1 fruit fly cellular context compared by ENCODE assay signal in genomic region chr3R:19031210-19031609, dm6.
TF ChIP-seq lines count a peak whose summit lies in the region.

TSS of gene Prp18 (minus strand) at chr3R:19031271.
TSS of gene CG6013 (plus strand) at chr3R:19031503.

TF ChIP-seq in whole organism, embryonic, 481 proteins besides CTCF, POLR2A, EP300 and RAD21 (continued from another document):
- TF ChIP-seq TFAM (GFP tag; optimal IDR thresholded peaks at IDR 0.05; lab: Kevin White, UChicago) (no peak), CG1602 (GFP tag; optimal IDR thresholded peaks at IDR 0.05; lab: Kevin White, UChicago) (peak; percentile 57), H15 (GFP tag; IDR thresholded peaks at IDR 0.05; lab: Robert Waterston, UW) (no peak), D19A (tag; optimal IDR thresholded peaks at IDR 0.05; lab: Kevin White, UChicago) (peak; percentile 60), Dad (GFP tag; optimal IDR thresholded peaks at IDR 0.05; lab: Kevin White, UChicago) (no peak), dmrt99B (tag; optimal IDR thresholded peaks at IDR 0.05; lab: Kevin White, UChicago) (peak; percentile 64), insv (GFP tag; optimal IDR thresholded peaks at IDR 0.05; lab: Kevin White, UChicago) (no peak), Fer1 (GFP tag; optimal IDR thresholded peaks at IDR 0.05; lab: Kevin White, UChicago) (no peak), Asciz (GFP tag; optimal IDR thresholded peaks at IDR 0.05; lab: Kevin White, UChicago) (no peak), Sin3A (optimal IDR thresholded peaks at IDR 0.05; lab: Kevin White, UChicago) (no peak), tap (tag; optimal IDR thresholded peaks at IDR 0.05; lab: Kevin White, UChicago) (peak; percentile 60), trh (GFP tag; optimal IDR thresholded peaks at IDR 0.05; lab: Kevin White, UChicago) (no peak), CG10274 (GFP tag; optimal IDR thresholded peaks at IDR 0.05; lab: Kevin White, UChicago) (no peak), E2f2 (GFP tag; IDR thresholded peaks at IDR 0.05; lab: Robert Waterston, UW) (no peak), CG1647 (GFP tag; optimal IDR thresholded peaks at IDR 0.05; lab: Kevin White, UChicago) (no peak), nmo (GFP tag; optimal IDR thresholded peaks at IDR 0.05; lab: Kevin White, UChicago) (peak; percentile 86), gfzf (GFP tag; optimal IDR thresholded peaks at IDR 0.05; lab: Kevin White, UChicago) (peak; percentile 61), CG18476 (GFP tag; optimal IDR thresholded peaks at IDR 0.05; lab: Kevin White, UChicago) (no peak), Rfx (GFP tag; IDR thresholded peaks at IDR 0.05; lab: Robert Waterston, UW) (no peak), CG8765 (GFP tag; IDR thresholded peaks at IDR 0.05; lab: Robert Waterston, UW) (no peak), CG34422 (GFP tag; IDR thresholded peaks at IDR 0.05; lab: Robert Waterston, UW) (no peak), lov (optimal IDR thresholded peaks at IDR 0.05; lab: Kevin White, UChicago) (no peak), lov (GFP tag; IDR thresholded peaks at IDR 0.05; lab: Robert Waterston, UW) (no peak), dysf (GFP tag; IDR thresholded peaks at IDR 0.05; lab: Robert Waterston, UW) (peak; percentile 66; the same call in 2 of the 3 replicates), CG11247 (GFP tag; IDR thresholded peaks at IDR 0.05; lab: Robert Waterston, UW) (no peak), CG17802 (tag; optimal IDR thresholded peaks at IDR 0.05; lab: Kevin White, UChicago) (no peak), D19B (GFP tag; optimal IDR thresholded peaks at IDR 0.05; lab: Kevin White, UChicago) (no peak), Awh (GFP tag; IDR thresholded peaks at IDR 0.05; lab: Robert Waterston, UW) (no peak), danr (GFP tag; IDR thresholded peaks at IDR 0.05; lab: Robert Waterston, UW) (no peak), CG34376 (GFP tag; optimal IDR thresholded peaks at IDR 0.05; lab: Kevin White, UChicago) (no peak), slp2 (GFP tag; optimal IDR thresholded peaks at IDR 0.05; lab: Kevin White, UChicago) (no peak), Jarid2 (GFP tag; optimal IDR thresholded peaks at IDR 0.05; lab: Kevin White, UChicago) (no peak), CG4282 (GFP tag; optimal IDR thresholded peaks at IDR 0.05; lab: Kevin White, UChicago) (no peak), CG1024 (GFP tag; IDR thresholded peaks at IDR 0.05; lab: Robert Waterston, UW) (no peak), Ptx1 (GFP tag; IDR thresholded peaks at IDR 0.05; lab: Robert Waterston, UW) (peak; percentile 75), Hr51 (GFP tag; optimal IDR thresholded peaks at IDR 0.05; lab: Kevin White, UChicago) (peak in 1 of 2 experiments; percentile 68), amos (GFP tag; IDR thresholded peaks at IDR 0.05; lab: Robert Waterston, UW; ENCODE audit: partially characterized antibody) (no peak), Hr78 (GFP tag; optimal IDR thresholded peaks at IDR 0.05; lab: Kevin White, UChicago) (no peak), crol (GFP tag; IDR thresholded peaks at IDR 0.05; lab: Robert Waterston, UW) (no peak), CG15601 (tag; optimal IDR thresholded peaks at IDR 0.05; lab: Kevin White, UChicago) (peak; percentile 75), inv (GFP tag; IDR thresholded peaks at IDR 0.05; lab: Robert Waterston, UW; ENCODE audit: partially characterized antibody) (no peak), CG12219 (GFP tag; optimal IDR thresholded peaks at IDR 0.05; lab: Kevin White, UChicago) (no peak), Med (GFP tag; lab: Kevin White, UChicago) (peak; percentile 57), salm (tag; optimal IDR thresholded peaks at IDR 0.05; lab: Kevin White, UChicago) (peak; percentile 7), Ravus (GFP tag; IDR thresholded peaks at IDR 0.05; lab: Robert Waterston, UW) (no peak), Fer2 (tag; optimal IDR thresholded peaks at IDR 0.05; lab: Kevin White, UChicago) (peak; percentile 52), CG17612 (GFP tag; IDR thresholded peaks at IDR 0.05; lab: Robert Waterston, UW) (no peak), CG34224 (GFP tag; IDR thresholded peaks at IDR 0.05; lab: Robert Waterston, UW; ENCODE audit: partially characterized antibody) (no peak), Elba2 (GFP tag; optimal IDR thresholded peaks at IDR 0.05; lab: Kevin White, UChicago) (peak; percentile 4), Aef1 (GFP tag; IDR thresholded peaks at IDR 0.05; lab: Robert Waterston, UW) (no peak), CG5953 (GFP tag; IDR thresholded peaks at IDR 0.05; lab: Robert Waterston, UW) (no peak), CG9437 (GFP tag; optimal IDR thresholded peaks at IDR 0.05; lab: Kevin White, UChicago) (peak; percentile 13), trem (tag; optimal IDR thresholded peaks at IDR 0.05; lab: Kevin White, UChicago) (peak; percentile 75), CG12744 (GFP tag; optimal IDR thresholded peaks at IDR 0.05; lab: Kevin White, UChicago) (no peak), abd-A (tag; optimal IDR thresholded peaks at IDR 0.05; lab: Kevin White, UChicago) (no peak), Scr (GFP tag; IDR thresholded peaks at IDR 0.05; lab: Robert Waterston, UW; ENCODE audit: partially characterized antibody) (no peak; the same call in 1 of the 2 replicates), Taf1 (GFP tag; IDR thresholded peaks at IDR 0.05; lab: Robert Waterston, UW) (no peak), Kr (GFP tag; optimal IDR thresholded peaks at IDR 0.05; lab: Kevin White, UChicago) (no peak), CG32767 (GFP tag; IDR thresholded peaks at IDR 0.05; lab: Robert Waterston, UW) (no peak), chif (GFP tag; optimal IDR thresholded peaks at IDR 0.05; lab: Kevin White, UChicago) (no peak), az2 (GFP tag; optimal IDR thresholded peaks at IDR 0.05; lab: Kevin White, UChicago) (peak; percentile 21), CG2116 (GFP tag; optimal IDR thresholded peaks at IDR 0.05; lab: Kevin White, UChicago) (peak; percentile 40), kah (GFP tag; optimal IDR thresholded peaks at IDR 0.05; lab: Kevin White, UChicago) (peak; percentile 12), CG10431 (GFP tag; optimal IDR thresholded peaks at IDR 0.05; lab: Kevin White, UChicago) (no peak), zfh1 (GFP tag; IDR thresholded peaks at IDR 0.05; lab: Robert Waterston, UW) (peak; percentile 32; the same call in 1 of the 3 replicates), CG43689 (GFP tag; IDR thresholded peaks at IDR 0.05; lab: Robert Waterston, UW) (no peak), CG9727 (GFP tag; optimal IDR thresholded peaks at IDR 0.05; lab: Kevin White, UChicago) (peak; percentile 57), sna (GFP tag; IDR thresholded peaks at IDR 0.05; lab: Robert Waterston, UW; ENCODE audit: partially characterized antibody) (no peak), CG11093 (GFP tag; IDR thresholded peaks at IDR 0.05; lab: Robert Waterston, UW) (no peak), Six4 (GFP tag; optimal IDR thresholded peaks at IDR 0.05; lab: Kevin White, UChicago) (peak; percentile 25), ash1 (GFP tag; optimal IDR thresholded peaks at IDR 0.05; lab: Kevin White, UChicago) (no peak), tgo (GFP tag; IDR thresholded peaks at IDR 0.05; lab: Robert Waterston, UW) (peak; percentile 73), CG16863 (GFP tag; optimal IDR thresholded peaks at IDR 0.05; lab: Kevin White, UChicago) (no peak), Rx (GFP tag; IDR thresholded peaks at IDR 0.05; lab: Robert Waterston, UW) (no peak), CG15514 (GFP tag; optimal IDR thresholded peaks at IDR 0.05; lab: Kevin White, UChicago) (peak; percentile 37), lbe (GFP tag; optimal IDR thresholded peaks at IDR 0.05; lab: Kevin White, UChicago) (no peak), CG7372 (GFP tag; IDR thresholded peaks at IDR 0.05; lab: Robert Waterston, UW) (no peak), B-H2 (GFP tag; optimal IDR thresholded peaks at IDR 0.05; lab: Kevin White, UChicago) (no peak), C15 (GFP tag; IDR thresholded peaks at IDR 0.05; lab: Robert Waterston, UW) (no peak), CG6254 (GFP tag; optimal IDR thresholded peaks at IDR 0.05; lab: Kevin White, UChicago) (peak; percentile 14), sc (optimal IDR thresholded peaks at IDR 0.05; lab: Kevin White, UChicago) (no peak), sc (GFP tag; optimal IDR thresholded peaks at IDR 0.05; lab: Kevin White, UChicago) (no peak), CG12769 (tag; optimal IDR thresholded peaks at IDR 0.05; lab: Kevin White, UChicago) (peak; percentile 3), CG7963 (GFP tag; IDR thresholded peaks at IDR 0.05; lab: Robert Waterston, UW; ENCODE audit: partially characterized antibody) (no peak), bigmax (GFP tag; optimal IDR thresholded peaks at IDR 0.05; lab: Kevin White, UChicago) (no peak), pb (GFP tag; optimal IDR thresholded peaks at IDR 0.05; lab: Kevin White, UChicago) (no peak), CG1529 (GFP tag; optimal IDR thresholded peaks at IDR 0.05; lab: Kevin White, UChicago) (no peak), D (optimal IDR thresholded peaks at IDR 0.05; lab: Kevin White, UChicago) (no peak), D (GFP tag; optimal IDR thresholded peaks at IDR 0.05; lab: Kevin White, UChicago) (peak; percentile 7), CG6765 (GFP tag; optimal IDR thresholded peaks at IDR 0.05; lab: Kevin White, UChicago) (no peak), CG11560 (tag; IDR thresholded peaks at IDR 0.05; lab: Robert Waterston, UW) (no peak), dati (GFP tag; IDR thresholded peaks at IDR 0.05; lab: Robert Waterston, UW) (no peak), pum (GFP tag; optimal IDR thresholded peaks at IDR 0.05; lab: Kevin White, UChicago) (no peak), CG8089 (GFP tag; optimal IDR thresholded peaks at IDR 0.05; lab: Kevin White, UChicago) (no peak), Dll (GFP tag; IDR thresholded peaks at IDR 0.05; lab: Robert Waterston, UW; ENCODE audit: partially characterized antibody) (no peak), Oli (tag; optimal IDR thresholded peaks at IDR 0.05; lab: Kevin White, UChicago) (peak; percentile 25), rib (GFP tag; IDR thresholded peaks at IDR 0.05; lab: Robert Waterston, UW) (no peak), CG6689 (GFP tag; IDR thresholded peaks at IDR 0.05; lab: Robert Waterston, UW) (peak; percentile 32; the same call in 1 of the 2 replicates), so (GFP tag; IDR thresholded peaks at IDR 0.05; lab: Robert Waterston, UW) (no peak), CG10209 (GFP tag; optimal IDR thresholded peaks at IDR 0.05; lab: Kevin White, UChicago) (peak; percentile 21), CG17361 (GFP tag; IDR thresholded peaks at IDR 0.05; lab: Robert Waterston, UW) (peak; percentile 85), CG17186 (GFP tag; optimal IDR thresholded peaks at IDR 0.05; lab: Kevin White, UChicago) (no peak), CG8388 (GFP tag; optimal IDR thresholded peaks at IDR 0.05; lab: Kevin White, UChicago) (peak; percentile 47), CG5245 (GFP tag; optimal IDR thresholded peaks at IDR 0.05; lab: Kevin White, UChicago) (peak; percentile 4), hth (optimal IDR thresholded peaks at IDR 0.05; lab: Kevin White, UChicago) (no peak), CG15479 (GFP tag; optimal IDR thresholded peaks at IDR 0.05; lab: Kevin White, UChicago) (no peak), CG4404 (GFP tag; IDR thresholded peaks at IDR 0.05; lab: Robert Waterston, UW) (no peak), tll (GFP tag; optimal IDR thresholded peaks at IDR 0.05; lab: Kevin White, UChicago) (peak in 1 of 2 experiments; percentile 22), gsb (GFP tag; IDR thresholded peaks at IDR 0.05; lab: Robert Waterston, UW) (no peak), luna (GFP tag; optimal IDR thresholded peaks at IDR 0.05; lab: Kevin White, UChicago) (no peak), BEAF-32 (GFP tag; optimal IDR thresholded peaks at IDR 0.05; lab: Kevin White, UChicago) (peak; percentile 18), mld (GFP tag; IDR thresholded peaks at IDR 0.05; lab: Robert Waterston, UW; ENCODE audit: partially characterized antibody) (no peak), PHDP (tag; optimal IDR thresholded peaks at IDR 0.05; lab: Kevin White, UChicago) (peak; percentile 78), sr (GFP tag; IDR thresholded peaks at IDR 0.05; lab: Robert Waterston, UW) (no peak), tna (GFP tag; IDR thresholded peaks at IDR 0.05; lab: Robert Waterston, UW; ENCODE audit: partially characterized antibody) (no peak), MBD-R2 (GFP tag; IDR thresholded peaks at IDR 0.05; lab: Robert Waterston, UW) (peak; percentile 81), kay (GFP tag; optimal IDR thresholded peaks at IDR 0.05; lab: Kevin White, UChicago) (no peak), org-1 (GFP tag; optimal IDR thresholded peaks at IDR 0.05; lab: Kevin White, UChicago) (no peak), CG11695 (GFP tag; IDR thresholded peaks at IDR 0.05; lab: Robert Waterston, UW) (peak; percentile 35; the same call in 1 of the 3 replicates), CG6175 (GFP tag; IDR thresholded peaks at IDR 0.05; lab: Robert Waterston, UW) (no peak), NK7.1 (GFP tag; optimal IDR thresholded peaks at IDR 0.05; lab: Kevin White, UChicago) (no peak), Myb (GFP tag; optimal IDR thresholded peaks at IDR 0.05; lab: Kevin White, UChicago) (no peak), Xrp1 (GFP tag; IDR thresholded peaks at IDR 0.05; lab: Robert Waterston, UW) (peak; percentile 51; the same call in 1 of the 2 replicates), CG2889 (GFP tag; IDR thresholded peaks at IDR 0.05; lab: Robert Waterston, UW) (no peak), CG9797 (GFP tag; optimal IDR thresholded peaks at IDR 0.05; lab: Kevin White, UChicago) (peak; percentile 71), Bdp1 (GFP tag; optimal IDR thresholded peaks at IDR 0.05; lab: Kevin White, UChicago) (no peak), NfI (GFP tag; optimal IDR thresholded peaks at IDR 0.05; lab: Kevin White, UChicago) (peak; percentile 12)
TF ChIP-seq in whole organism, embryonic: peak in this region for 158.
